Fruit fly (Drosophila melanogaster): Measurements from ENCODE around the gene CG8042.

- TF ChIP-seq CG8478 (optimal IDR thresholded peaks at IDR 0.05) (no peak), CTCF (optimal IDR thresholded peaks at IDR 0.05) (no peak)
These were observed 22.2 kb downstream of the CG8042 start for dm6 chr3L:7952560-7952959.
